Worm (Caenorhabditis elegans) whole organism, L4 larva: Measurements from ENCODE around the gene got-2.2.

ENCODE experiments used
- D1046.2 ChIP-seq: fragments of 200-800 bp; sonication (Bioruptor generic); IDR thresholded peaks from 2 replicates; pipeline ENCODE4 v1.3.6; 2022; ENCODE audit warnings: missing genetic modification characterization, missing compliant biosample characterization
- F37D6.2 ChIP-seq: sonication (generic microtip); optimal IDR thresholded peaks from 2 replicates; lab custom pipeline; 2016; ENCODE audit warnings: mild to moderate bottlenecking, missing genetic modification characterization, missing compliant biosample characterization
- F49E8.2 ChIP-seq: sonication (generic microtip); optimal IDR thresholded peaks from 2 replicates; lab custom pipeline; 2016; ENCODE audit warnings: missing compliant biosample characterization, mild to moderate bottlenecking, missing genetic modification characterization, borderline replicate concordance
- T26A8.4 ChIP-seq: fragments of 200-800 bp; sonication (Bioruptor generic); IDR thresholded peaks from 2 replicates; pipeline ENCODE4 v1.3.6; 2022; ENCODE audit warnings: missing genetic modification characterization, missing compliant biosample characterization
- Y105C5A.15 ChIP-seq: fragments of 200-800 bp; sonication (Bioruptor generic); IDR thresholded peaks from 2 replicates; pipeline ENCODE4 v1.3.6; 2022; ENCODE audit warnings: missing genetic modification characterization, missing compliant biosample characterization
- Y5F2A.4 ChIP-seq: fragments of 200-800 bp; sonication (Bioruptor generic); optimal IDR thresholded peaks from 2 replicates; lab custom pipeline; 2018; ENCODE audit warnings: mild to moderate bottlenecking, missing genetic modification characterization, missing compliant biosample characterization
- ZK546.5 ChIP-seq, 2 experiments: sonication (generic microtip); optimal IDR thresholded peaks; 2 replicates each; lab custom pipeline; 2017; ENCODE audit warnings: missing biosample characterization in 2 of 2, missing genetic modification characterization in 2 of 2
- aly-2 ChIP-seq: sonication (generic microtip); optimal IDR thresholded peaks from 2 replicates; lab custom pipeline; 2018; ENCODE audit warnings: missing biosample characterization, missing genetic modification characterization
- ama-1 ChIP-seq: fragments of 150-350 bp; optimal IDR thresholded peaks from 2 replicates; lab custom pipeline; 2014; ENCODE audit warnings: inconsistent platforms, mixed read lengths
- ceh-20 ChIP-seq: fragments of 200-800 bp; sonication (Bioruptor generic); IDR thresholded peaks from 2 replicates; pipeline ENCODE4 v1.3.6; 2022; ENCODE audit warnings: missing genetic modification reagents, missing genetic modification characterization, missing compliant biosample characterization
- ceh-28 ChIP-seq: fragments of 150-350 bp; optimal IDR thresholded peaks from 2 replicates; lab custom pipeline; 2014; ENCODE audit warnings: missing biosample characterization, missing genetic modification reagents, missing genetic modification characterization
- ceh-44 ChIP-seq: fragments of 200-800 bp; sonication (Bioruptor generic); IDR thresholded peaks from 2 replicates; pipeline ENCODE4 v1.3.6; 2022; ENCODE audit warnings: missing genetic modification reagents, missing genetic modification characterization, missing compliant biosample characterization
- ces-1 ChIP-seq: fragments of 150-350 bp; sonication (generic microtip); optimal IDR thresholded peaks from 4 replicates; lab custom pipeline; 2014; ENCODE audit warnings: missing biosample characterization, missing genetic modification reagents, missing genetic modification characterization
- ctbp-1 ChIP-seq: fragments of 200-800 bp; sonication (Bioruptor generic); IDR thresholded peaks from 2 replicates; pipeline ENCODE4 v1.3.6; 2022; ENCODE audit warnings: missing genetic modification reagents, missing genetic modification characterization, missing compliant biosample characterization
- daf-16 ChIP-seq, 3 experiments: sonication (generic microtip); optimal IDR thresholded peaks; 2 replicates each; lab custom pipeline; 2016 to 2017; ENCODE audit warnings: missing genetic modification characterization in 3 of 3, missing genetic modification reagents in 3 of 3, mild to moderate bottlenecking in 2 of 3, missing compliant biosample characterization in 2 of 3, missing biosample characterization in 1 of 3, moderate library complexity in 1 of 3
- dmd-6 ChIP-seq: fragments of 200-800 bp; sonication (Bioruptor generic); IDR thresholded peaks from 2 replicates; pipeline ENCODE4 v1.3.6; 2022; ENCODE audit warnings: missing genetic modification reagents, missing genetic modification characterization, missing compliant biosample characterization
- hif-1 ChIP-seq, 2 experiments: sonication (generic microtip); optimal IDR thresholded peaks; 2 replicates each; lab custom pipeline; 2016 to 2017; ENCODE audit warnings: missing compliant biosample characterization in 2 of 2, missing genetic modification characterization in 2 of 2, missing genetic modification reagents in 2 of 2, missing genotype in 2 of 2, mild to moderate bottlenecking in 1 of 2
- hlh-11 ChIP-seq: fragments of 200-800 bp; sonication (Bioruptor generic); optimal IDR thresholded peaks from 2 replicates; lab custom pipeline; 2018; ENCODE audit warnings: mild to moderate bottlenecking, missing genetic modification characterization, missing compliant biosample characterization
- hlh-30 ChIP-seq: sonication (generic microtip); optimal IDR thresholded peaks from 2 replicates; lab custom pipeline; 2017; ENCODE audit warnings: antibody characterized with exemption, mild to moderate bottlenecking, missing genetic modification characterization, missing compliant biosample characterization; ENCODE audit not compliant: insufficient read depth
- jun-1 ChIP-seq: fragments of 150-350 bp; optimal IDR thresholded peaks from 2 replicates; lab custom pipeline; 2014; ENCODE audit warnings: missing biosample characterization, missing genetic modification reagents, missing genetic modification characterization
- lim-7 ChIP-seq: fragments of 200-800 bp; sonication (Bioruptor generic); IDR thresholded peaks from 2 replicates; pipeline ENCODE4 v1.3.6; 2022; ENCODE audit warnings: missing genetic modification characterization, missing compliant biosample characterization
- lin-1 ChIP-seq: fragments of 200-800 bp; sonication (Bioruptor generic); IDR thresholded peaks from 2 replicates; pipeline ENCODE4 v1.3.6; 2022; ENCODE audit warnings: missing genetic modification reagents, missing genetic modification characterization, missing compliant biosample characterization
- lin-15B ChIP-seq: fragments of 150-350 bp; sonication (generic microtip); optimal IDR thresholded peaks from 3 replicates; lab custom pipeline; 2014; ENCODE audit warnings: missing biosample characterization, missing genetic modification characterization
- lin-38 ChIP-seq: fragments of 200-800 bp; sonication (Bioruptor generic); IDR thresholded peaks from 2 replicates; pipeline ENCODE4 v1.3.6; 2022; ENCODE audit warnings: missing genetic modification reagents, missing genetic modification characterization, missing compliant biosample characterization
- lin-39 ChIP-seq: fragments of 150-350 bp; optimal IDR thresholded peaks from 2 replicates; lab custom pipeline; 2014; ENCODE audit warnings: missing biosample characterization, missing genetic modification reagents, missing genetic modification characterization
- lir-3 ChIP-seq: sonication (generic microtip); optimal IDR thresholded peaks from 2 replicates; lab custom pipeline; 2016; ENCODE audit warnings: mild to moderate bottlenecking, missing genetic modification characterization, missing compliant biosample characterization
- mdt-29 ChIP-seq: fragments of 200-800 bp; sonication (Bioruptor generic); IDR thresholded peaks from 2 replicates; pipeline ENCODE4 v1.3.6; 2022; ENCODE audit warnings: missing genetic modification reagents, missing genetic modification characterization, missing compliant biosample characterization
- mep-1 ChIP-seq: fragments of 150-350 bp; sonication (generic microtip); optimal IDR thresholded peaks from 3 replicates; lab custom pipeline; 2014; ENCODE audit warnings: missing biosample characterization, missing genetic modification characterization
- mes-2 ChIP-seq: sonication (generic microtip); optimal IDR thresholded peaks from 2 replicates; lab custom pipeline; 2016; ENCODE audit warnings: missing genotype, mild to moderate bottlenecking, missing genetic modification characterization, missing compliant biosample characterization; ENCODE audit not compliant: poor library complexity, severe bottlenecking
- nhr-10 ChIP-seq: fragments of 150-350 bp; optimal IDR thresholded peaks from 2 replicates; lab custom pipeline; 2014; ENCODE audit warnings: missing biosample characterization, missing genetic modification characterization
- nhr-102 ChIP-seq: sonication (generic microtip); optimal IDR thresholded peaks from 2 replicates; lab custom pipeline; 2016; ENCODE audit warnings: mild to moderate bottlenecking, missing genetic modification characterization, moderate library complexity, missing compliant biosample characterization
- nhr-111 ChIP-seq: fragments of 200-800 bp; sonication (Bioruptor generic); optimal IDR thresholded peaks from 2 replicates; lab custom pipeline; 2018; ENCODE audit warnings: mild to moderate bottlenecking, missing genetic modification characterization, missing compliant biosample characterization
- nhr-237 ChIP-seq: sonication (generic microtip); optimal IDR thresholded peaks from 2 replicates; lab custom pipeline; 2017; ENCODE audit warnings: missing biosample characterization, missing genetic modification characterization
- nhr-28 ChIP-seq: fragments of 150-350 bp; optimal IDR thresholded peaks from 2 replicates; lab custom pipeline; 2014; ENCODE audit warnings: missing biosample characterization, missing genetic modification characterization
- nhr-41 ChIP-seq: fragments of 200-800 bp; sonication (Bioruptor generic); IDR thresholded peaks from 2 replicates; pipeline ENCODE4 v1.3.6; 2022; ENCODE audit warnings: missing genetic modification reagents, missing genetic modification characterization, missing compliant biosample characterization
- nhr-6 ChIP-seq: fragments of 150-350 bp; optimal IDR thresholded peaks from 2 replicates; lab custom pipeline; 2014; ENCODE audit warnings: missing biosample characterization, missing genetic modification characterization
- php-3 ChIP-seq: fragments of 200-800 bp; sonication (Bioruptor generic); IDR thresholded peaks from 2 replicates; pipeline ENCODE4 v1.3.6; 2022; ENCODE audit warnings: missing genetic modification reagents, missing genetic modification characterization, missing compliant biosample characterization
- rbr-2 ChIP-seq: sonication (generic microtip); optimal IDR thresholded peaks from 2 replicates; lab custom pipeline; 2016; ENCODE audit warnings: missing genotype, missing genetic modification characterization, missing compliant biosample characterization
- sdz-12 ChIP-seq: fragments of 200-800 bp; sonication (Bioruptor generic); optimal IDR thresholded peaks from 2 replicates; lab custom pipeline; 2018; ENCODE audit warnings: mild to moderate bottlenecking, missing genetic modification characterization, missing compliant biosample characterization
- set-16 ChIP-seq: fragments of 200-800 bp; sonication (Bioruptor generic); IDR thresholded peaks from 2 replicates; pipeline ENCODE4 v1.3.6; 2022; ENCODE audit warnings: missing genetic modification reagents, missing genetic modification characterization, missing compliant biosample characterization
- skn-1 ChIP-seq: fragments of 150-350 bp; optimal IDR thresholded peaks from 2 replicates; lab custom pipeline; 2014; ENCODE audit warnings: missing biosample characterization, missing genetic modification characterization
- snpc-1.2 ChIP-seq: fragments of 200-800 bp; sonication (Bioruptor generic); IDR thresholded peaks from 2 replicates; pipeline ENCODE4 v1.3.6; 2022; ENCODE audit warnings: missing genetic modification reagents, missing genetic modification characterization, missing compliant biosample characterization
- snpc-4 ChIP-seq: fragments of 150-350 bp; optimal IDR thresholded peaks from 2 replicates; lab custom pipeline; 2014; ENCODE audit warnings: missing biosample characterization, missing genetic modification characterization
- spr-1 ChIP-seq: sonication (generic microtip); optimal IDR thresholded peaks from 2 replicates; lab custom pipeline; 2016; ENCODE audit warnings: mild to moderate bottlenecking, missing genetic modification characterization, missing compliant biosample characterization
- spr-3 ChIP-seq: fragments of 200-800 bp; sonication (Bioruptor generic); optimal IDR thresholded peaks from 2 replicates; lab custom pipeline; 2018; ENCODE audit warnings: mild to moderate bottlenecking, missing genetic modification characterization, missing compliant biosample characterization
- tag-97 ChIP-seq: fragments of 200-800 bp; sonication (Bioruptor generic); IDR thresholded peaks from 2 replicates; pipeline ENCODE4 v1.3.6; 2022; ENCODE audit warnings: missing genetic modification characterization, missing compliant biosample characterization
- unc-39 ChIP-seq: sonication (generic microtip); optimal IDR thresholded peaks from 2 replicates; lab custom pipeline; 2017; ENCODE audit warnings: missing biosample characterization, missing genetic modification characterization
- vab-7 ChIP-seq: fragments of 200-800 bp; sonication (Bioruptor generic); IDR thresholded peaks from 2 replicates; pipeline ENCODE4 v1.3.6; 2022; ENCODE audit warnings: missing genetic modification reagents, missing genetic modification characterization, missing compliant biosample characterization
- zfp-2 ChIP-seq: sonication (generic microtip); optimal IDR thresholded peaks from 2 replicates; lab custom pipeline; 2016; ENCODE audit warnings: mild to moderate bottlenecking, missing genetic modification characterization, missing compliant biosample characterization
- zfp-3 ChIP-seq: fragments of 200-800 bp; sonication (Bioruptor generic); conservative IDR thresholded peaks from 2 replicates; pipeline ENCODE4 v1.3.6; 2022; ENCODE audit warnings: missing genetic modification reagents, missing genetic modification characterization, missing compliant biosample characterization
- zip-2 ChIP-seq: fragments of 150-350 bp; optimal IDR thresholded peaks from 2 replicates; lab custom pipeline; 2014; ENCODE audit warnings: missing biosample characterization, missing genetic modification characterization
- ztf-7 ChIP-seq: fragments of 150-350 bp; optimal IDR thresholded peaks from 2 replicates; lab custom pipeline; 2014; ENCODE audit warnings: missing biosample characterization, missing genetic modification characterization

Gene got-2.2

DNA sequence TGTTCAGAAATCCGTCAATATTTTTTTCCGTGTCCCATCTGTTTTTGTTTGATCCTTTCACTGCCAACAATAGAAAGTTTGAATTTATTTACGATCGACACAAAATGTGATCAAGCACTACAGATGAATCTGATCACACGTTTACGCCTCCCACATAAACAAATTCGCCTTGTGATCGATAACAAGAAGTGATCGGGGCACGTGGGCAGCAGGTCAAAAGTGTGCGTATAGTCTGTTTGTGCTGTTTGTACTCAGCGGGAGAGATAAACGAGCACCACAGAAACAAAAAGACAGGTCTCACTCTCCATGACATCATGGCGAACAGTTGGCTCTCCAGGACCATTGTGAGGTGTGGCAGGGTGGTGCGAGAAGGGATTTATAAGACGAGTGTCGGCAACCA, 14.8 kb downstream of the got-2.2 start (continued):
- no peak for TF ChIP-seq ZK546.5 (tag; optimal IDR thresholded peaks at IDR 0.05; lab: Kevin White, UChicago)
- no peak for TF ChIP-seq tag-97
- peak; percentile 27; the same call in 1 of the 2 replicates for TF ChIP-seq ceh-20 (GFP tag; lab: Robert Waterston, UW)
- peak; percentile 45; the same call in 1 of the 2 replicates for TF ChIP-seq set-16 (GFP tag; lab: Robert Waterston, UW)
- TF ChIP-seq sdz-12 (GFP tag; lab: Kevin White, UChicago) = no peak
- TF ChIP-seq hif-1 (tag; optimal IDR thresholded peaks at IDR 0.05; lab: Kevin White, UChicago) = peak in 1 of 2 experiments; percentile 88
- TF ChIP-seq nhr-41 (GFP tag; lab: Robert Waterston, UW) = no peak
- TF ChIP-seq ctbp-1 (GFP tag; lab: Robert Waterston, UW) = no peak
- TF ChIP-seq lin-39 (tag; lab: Kevin White, UChicago) = no peak
- TF ChIP-seq jun-1 (tag; lab: Kevin White, UChicago) = peak; percentile 34
- no peak for TF ChIP-seq F49E8.2 (tag; lab: Kevin White, UChicago)
- TF ChIP-seq lim-7 = no peak
- peak; percentile 52 for TF ChIP-seq T26A8.4
- no peak for TF ChIP-seq ceh-28 (tag; lab: Kevin White, UChicago)
- peak; percentile 96 for TF ChIP-seq dmd-6 (GFP tag; lab: Robert Waterston, UW)
- TF ChIP-seq php-3 = peak; percentile 92
- TF ChIP-seq D1046.2 (GFP tag; lab: Robert Waterston, UW) = no peak
- TF ChIP-seq mes-2 = peak; percentile 46
- no peak for TF ChIP-seq Y105C5A.15 (GFP tag; lab: Robert Waterston, UW)
- TF ChIP-seq hlh-30 (tag; lab: Kevin White, UChicago) = peak; percentile 97
- no peak for TF ChIP-seq ceh-44
- peak; percentile 20 for TF ChIP-seq rbr-2
- TF ChIP-seq F37D6.2 (tag; lab: Kevin White, UChicago) = no peak
- TF ChIP-seq zfp-2 = no peak
- no peak for TF ChIP-seq lin-15B (tag; lab: Kevin White, UChicago)
- TF ChIP-seq ztf-7 = peak; percentile 38
- no peak for TF ChIP-seq skn-1
- no peak for TF ChIP-seq unc-39 (tag; lab: Kevin White, UChicago)
- peak; percentile 89 for TF ChIP-seq mdt-29 (GFP tag; lab: Robert Waterston, UW)
- TF ChIP-seq lir-3 (tag; lab: Kevin White, UChicago) = no peak
- peak; percentile 78 for TF ChIP-seq mep-1 (tag; lab: Kevin White, UChicago)
- TF ChIP-seq nhr-10 = peak; percentile 84
- TF ChIP-seq vab-7 (GFP tag; lab: Robert Waterston, UW) = no peak; the same call in 1 of the 2 replicates
- no peak for TF ChIP-seq zip-2 (tag; lab: Kevin White, UChicago)
- TF ChIP-seq nhr-237 (tag; lab: Kevin White, UChicago) = no peak
- TF ChIP-seq nhr-102 = peak; percentile 90
- no peak for TF ChIP-seq ama-1 (lab: Kevin White, UChicago)
- no peak for TF ChIP-seq ces-1 (GFP tag; lab: Kevin White, UChicago)
- TF ChIP-seq lin-1 = peak; percentile 77
- no peak for TF ChIP-seq snpc-4
- 0 out of 2 replicates have a peak, but pooled peaks have one; percentile 24 for TF ChIP-seq snpc-1.2
- TF ChIP-seq nhr-111 (GFP tag; lab: Kevin White, UChicago) = no peak
- TF ChIP-seq spr-3 = no peak
- TF ChIP-seq lin-38 (GFP tag; lab: Robert Waterston, UW) = no peak
- peak; percentile 72; the same call in 1 of the 2 replicates for TF ChIP-seq zfp-3
- peak; percentile 44 for TF ChIP-seq nhr-6 (tag; lab: Kevin White, UChicago)
- no peak for TF ChIP-seq Y5F2A.4 (GFP tag; lab: Kevin White, UChicago)
- TF ChIP-seq spr-1 (tag; lab: Kevin White, UChicago) = no peak
- TF ChIP-seq nhr-28 (tag; lab: Kevin White, UChicago) = peak; percentile 100
- no peak for TF ChIP-seq aly-2 (tag; lab: Kevin White, UChicago)
- TF ChIP-seq hlh-11 = peak; percentile 99
- TF ChIP-seq daf-16 (GFP tag; optimal IDR thresholded peaks at IDR 0.05; lab: Kevin White, UChicago) = peak; percentile 59 to 96
- peak; percentile 99 for TF ChIP-seq daf-16 (tag; optimal IDR thresholded peaks at IDR 0.05; lab: Kevin White, UChicago)
